Worm (Caenorhabditis elegans) whole organism, L4/young adult: ENCODE measurements around the gene rpl-6.
A peak's percentile ranks its signal among the peaks of the same experiment; 100 is the strongest.

Experiments used
- W03F9.2 ChIP-seq: fragments of 150-350 bp; optimal IDR thresholded peaks from 2 replicates; lab custom pipeline; 2014; ENCODE audit warnings: missing biosample characterization, missing genetic modification characterization
- dao-5 ChIP-seq: sonication (generic microtip); optimal IDR thresholded peaks from 2 replicates; lab custom pipeline; 2016; ENCODE audit warnings: missing genotype, missing genetic modification characterization, moderate library complexity, missing compliant biosample characterization
- him-1 ChIP-seq: sonication (generic microtip); optimal IDR thresholded peaks from 2 replicates; lab custom pipeline; 2016; ENCODE audit warnings: missing genotype, missing genetic modification reagents, missing genetic modification characterization, missing compliant biosample characterization

rpl-6 gene

ce11 chrIII:7207903-7208497, at the start of gene rpl-6:
Gene rpl-6 (plus strand): TSS chrIII:7208447.
- no peak for TF ChIP-seq him-1 (tag; lab: Kevin White, UChicago)
- TF ChIP-seq W03F9.2 (tag; lab: Kevin White, UChicago) = peak; percentile 93
- no peak for TF ChIP-seq dao-5

DNA sequence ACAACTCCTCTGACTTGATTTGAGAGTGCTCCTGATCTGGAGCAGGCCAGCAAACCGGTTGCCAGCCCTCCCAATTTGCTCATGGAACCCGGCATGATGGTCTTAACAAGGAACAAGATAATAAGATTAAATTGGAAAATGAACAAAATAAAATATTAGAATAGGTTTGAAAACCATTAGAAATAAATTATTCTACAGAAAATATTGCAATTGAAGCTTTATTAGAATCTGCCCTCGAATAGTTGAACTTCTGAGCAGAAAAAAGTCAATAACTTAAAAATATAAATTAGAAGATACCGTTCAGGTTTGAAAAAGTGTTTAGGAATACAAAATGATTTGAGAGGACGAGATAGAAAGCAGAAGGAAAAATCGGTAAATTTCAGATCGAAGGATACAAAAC, 49.5 kb upstream of the rpl-6 start, which contains the start of gene nuo-4:
nuo-4 (minus strand) TSS at position 101 of the 400 bp plus-strand sequence.
- TF ChIP-seq W03F9.2 (tag; lab: Kevin White, UChicago) (no peak), dao-5 (no peak), him-1 (tag; lab: Kevin White, UChicago) (no peak)

ce11 chrIII:7159246-7159645, 49.0 kb upstream of the rpl-6 start:
- TF ChIP-seq him-1 (tag; lab: Kevin White, UChicago) = no peak
- TF ChIP-seq W03F9.2 (tag; lab: Kevin White, UChicago) = no peak
- no peak for TF ChIP-seq dao-5

- TF ChIP-seq him-1 (tag; lab: Kevin White, UChicago) (no peak), W03F9.2 (tag; lab: Kevin White, UChicago) (no peak), dao-5 (no peak)
Observed at ce11 chrIII:7161055-7161454, 47.2 kb upstream of the rpl-6 start, which contains the start of gene rnp-7. Gene rnp-7 (minus strand): TSS chrIII:7161155.

- TF ChIP-seq dao-5 (no peak), W03F9.2 (tag; lab: Kevin White, UChicago) (peak; percentile 95), him-1 (tag; lab: Kevin White, UChicago) (peak; percentile 75)
Observed at ce11 chrIII:7162065-7162762, 46.0 kb upstream of the rpl-6 start, which contains the start of the genes syf-2 and K04G7.1. Gene syf-2 (minus strand): TSS chrIII:7162115. Gene K04G7.1 (plus strand): TSS chrIII:7162712.

ce11 chrIII:7165276-7165675, 43.0 kb upstream of the rpl-6 start:
- TF ChIP-seq him-1 (tag; lab: Kevin White, UChicago) = no peak
- TF ChIP-seq dao-5 = no peak
- no peak for TF ChIP-seq W03F9.2 (tag; lab: Kevin White, UChicago)

DNA sequence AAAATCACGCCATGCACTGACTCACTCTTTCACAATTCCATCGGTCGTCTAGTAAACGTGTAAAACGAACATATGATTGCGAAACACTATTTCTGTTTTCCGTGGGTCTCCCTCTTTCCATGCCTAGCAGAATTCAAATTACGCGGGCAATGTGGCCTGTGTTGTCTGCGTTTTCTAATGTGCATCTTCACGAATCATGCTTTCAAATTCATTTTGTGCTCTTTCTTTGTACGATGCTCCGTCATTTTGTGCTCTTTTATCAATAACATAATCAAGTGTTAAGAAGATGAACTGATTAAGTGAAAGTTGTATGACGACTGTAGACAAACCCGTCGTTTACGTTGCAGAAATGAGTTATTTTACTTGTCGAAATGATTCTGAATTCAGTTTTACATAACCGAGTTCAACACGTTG, 42.4 kb upstream of the rpl-6 start:
- no peak for TF ChIP-seq dao-5
- no peak for TF ChIP-seq him-1 (tag; lab: Kevin White, UChicago)
- TF ChIP-seq W03F9.2 (tag; lab: Kevin White, UChicago) = no peak

DNA sequence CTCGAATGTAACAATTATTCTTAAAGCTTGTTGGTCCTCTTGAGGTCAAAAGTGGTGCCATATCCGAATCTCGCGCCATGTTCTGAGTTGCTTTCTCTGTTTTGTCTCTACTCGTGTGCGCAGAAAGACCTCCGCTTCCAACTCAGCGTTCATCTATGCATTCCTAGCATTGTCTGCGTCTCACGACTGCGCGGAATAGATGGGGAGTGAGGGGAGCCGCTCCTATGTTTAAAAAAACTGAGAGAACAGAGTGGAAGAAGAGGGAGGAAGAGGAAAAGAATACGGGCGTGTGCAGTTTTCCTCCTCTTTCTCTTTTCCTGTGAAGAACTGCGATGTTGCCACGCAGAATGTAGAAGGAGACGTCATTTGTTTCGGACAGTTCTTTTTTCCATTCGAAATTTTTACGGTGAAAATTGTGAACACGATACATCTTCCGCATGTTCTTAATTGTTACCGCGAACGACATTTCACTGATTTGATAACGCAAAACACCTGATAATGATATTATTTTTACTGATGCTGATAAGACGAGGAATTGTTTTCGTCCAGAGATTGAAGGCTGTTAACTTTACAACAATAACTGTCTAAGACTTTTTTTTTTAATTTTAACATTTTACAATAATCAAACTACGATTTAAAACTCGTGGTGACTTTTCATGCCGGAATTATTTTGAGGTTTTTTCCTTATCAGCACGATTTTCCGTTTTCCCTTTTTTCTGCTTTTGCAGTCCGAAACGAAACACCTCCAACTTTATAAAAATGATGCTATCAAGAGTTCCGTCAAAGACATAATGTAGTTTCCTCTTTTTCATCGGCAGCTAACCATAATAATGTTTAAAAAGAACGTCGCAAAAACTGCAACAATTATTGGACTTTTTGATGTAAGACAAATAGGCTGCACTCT, 41.3 kb upstream of the rpl-6 start:
- TF ChIP-seq dao-5 (no peak), him-1 (tag; lab: Kevin White, UChicago) (peak; percentile 59), W03F9.2 (tag; lab: Kevin White, UChicago) (no peak)

- TF ChIP-seq him-1 (tag; lab: Kevin White, UChicago) (no peak), dao-5 (no peak), W03F9.2 (tag; lab: Kevin White, UChicago) (no peak)
Observed at ce11 chrIII:7167568-7167937, 40.7 kb upstream of the rpl-6 start, which contains the start of gene acs-4. Gene acs-4 (plus strand): TSS chrIII:7167838.

DNA sequence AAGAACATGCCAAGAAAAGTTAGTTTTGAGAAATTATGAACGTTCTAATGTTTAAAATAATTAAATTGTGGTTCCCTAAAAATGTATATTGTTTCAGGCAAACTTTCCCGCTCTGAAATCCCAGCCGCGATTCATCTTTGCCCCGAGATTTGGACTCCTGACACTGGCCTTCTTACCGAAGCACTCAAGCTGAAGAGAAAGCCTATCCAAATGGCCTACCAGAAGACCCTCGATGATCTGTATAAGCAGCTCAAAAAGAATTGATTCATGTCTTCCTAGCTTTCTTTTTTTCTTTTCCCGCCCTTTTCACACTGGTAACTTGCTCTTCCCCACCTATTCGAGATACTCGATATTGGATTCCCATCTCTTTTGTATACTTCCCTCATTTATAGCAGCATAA, 38.2 kb upstream of the rpl-6 start:
- TF ChIP-seq dao-5 (no peak), W03F9.2 (tag; lab: Kevin White, UChicago) (no peak), him-1 (tag; lab: Kevin White, UChicago) (no peak)

DNA sequence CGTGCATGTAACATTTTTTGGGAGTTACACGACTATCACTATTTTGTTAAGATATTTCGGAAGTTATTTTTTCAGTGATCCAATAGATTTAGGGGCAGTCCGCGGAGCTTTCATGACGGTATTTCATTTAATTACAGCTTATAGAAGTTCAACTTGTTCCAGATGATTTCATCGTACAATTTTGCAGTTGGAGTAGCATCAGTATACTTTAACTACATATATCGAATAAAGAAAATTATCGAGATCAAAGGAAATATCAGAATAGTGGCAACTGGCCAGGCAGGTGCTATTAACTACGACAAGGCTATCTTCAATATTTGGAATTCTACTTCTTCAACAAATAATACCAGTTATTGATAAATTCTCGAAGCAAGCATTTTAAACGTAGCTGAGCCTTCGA, 29.8 kb upstream of the rpl-6 start:
- no peak for TF ChIP-seq dao-5
- no peak for TF ChIP-seq W03F9.2 (tag; lab: Kevin White, UChicago)
- no peak for TF ChIP-seq him-1 (tag; lab: Kevin White, UChicago)

DNA sequence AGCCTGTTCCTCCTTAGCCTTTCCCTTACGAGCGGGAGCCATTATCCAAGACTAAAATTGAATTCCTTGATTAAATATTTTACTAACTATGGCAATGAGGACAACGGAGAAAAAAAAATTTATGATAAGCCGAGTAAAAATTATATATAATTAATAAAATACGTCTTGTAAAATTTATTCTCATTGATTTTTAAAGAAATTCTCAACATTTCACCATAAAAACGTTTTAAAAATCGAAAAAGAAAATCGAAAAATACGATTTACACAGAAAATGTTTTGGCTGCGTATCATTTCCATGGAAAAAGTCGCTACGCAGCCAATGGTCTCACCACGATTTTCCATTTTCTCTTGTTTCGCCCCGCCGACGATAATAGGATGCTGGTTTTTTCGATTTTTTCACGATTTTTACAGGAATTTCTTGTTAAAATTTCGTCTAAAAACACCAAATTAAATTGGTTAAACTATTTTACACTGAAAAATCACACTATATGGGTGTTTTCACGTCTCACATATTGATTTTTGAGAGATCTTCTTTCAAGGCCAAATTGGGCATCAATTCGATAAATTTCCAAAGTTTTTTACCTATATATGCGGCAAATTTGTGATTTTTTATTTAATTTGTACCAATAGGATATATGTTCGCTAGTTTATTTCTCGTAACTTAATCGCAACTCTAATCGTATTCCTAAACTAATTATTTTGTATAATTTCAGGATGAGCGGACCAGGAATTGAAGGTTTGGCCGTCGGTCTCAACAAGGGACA, 28.5 kb upstream of the rpl-6 start, which contains the start of the genes rps-14 and rpl-36:
rps-14 (minus strand) TSS at position 51 of the 764 bp plus-strand sequence.
rpl-36 (plus strand) TSS at position 714 of the 764 bp plus-strand sequence.
- no peak for TF ChIP-seq dao-5
- peak; percentile 72 for TF ChIP-seq W03F9.2 (tag; lab: Kevin White, UChicago)
- peak; percentile 26 for TF ChIP-seq him-1 (tag; lab: Kevin White, UChicago)
